Worm (Caenorhabditis elegans) whole organism, young adult: Measurements from ENCODE around the gene F43C11.7.

Experiments used
- T26A5.8 ChIP-seq: sonication (generic microtip); optimal IDR thresholded peaks from 2 replicates; lab custom pipeline; 2016; ENCODE audit warnings: missing genetic modification characterization, missing compliant biosample characterization
- ceh-58 ChIP-seq: fragments of 200-800 bp; sonication (Bioruptor generic); IDR thresholded peaks from 2 replicates; pipeline ENCODE4 v1.3.6; 2022; ENCODE audit warnings: missing genetic modification characterization, missing compliant biosample characterization
- ceh-91 ChIP-seq: fragments of 200-800 bp; sonication (Bioruptor generic); IDR thresholded peaks from 2 replicates; pipeline ENCODE4 v1.3.6; 2022; ENCODE audit warnings: missing genetic modification reagents, missing genetic modification characterization, missing compliant biosample characterization
- nfya-1 ChIP-seq: sonication (generic microtip); optimal IDR thresholded peaks from 2 replicates; lab custom pipeline; 2017; ENCODE audit warnings: antibody characterized with exemption, missing compliant biosample characterization, missing genetic modification characterization, borderline replicate concordance; ENCODE audit not compliant: insufficient read depth
- nhr-27 ChIP-seq: fragments of 200-800 bp; sonication (Bioruptor generic); optimal IDR thresholded peaks from 2 replicates; lab custom pipeline; 2018; ENCODE audit warnings: mild to moderate bottlenecking, missing genetic modification characterization, moderate library complexity, missing compliant biosample characterization
- rpc-1 ChIP-seq, 2 experiments: fragments of 150-350 bp in 1 of 2; sonication (generic microtip) in 1 of 2; optimal IDR thresholded peaks; 2 replicates each; lab custom pipeline; 2014 to 2018; ENCODE audit warnings: missing biosample characterization in 1 of 2, missing genetic modification characterization in 1 of 2, missing genetic modification reagents in 1 of 2, missing genotype in 1 of 2
- sea-2 ChIP-seq: fragments of 200-800 bp; sonication (Bioruptor generic); IDR thresholded peaks from 2 replicates; pipeline ENCODE4 v1.3.6; 2022; ENCODE audit warnings: missing genetic modification characterization, missing compliant biosample characterization
- snpc-4 ChIP-seq, 5 experiments: fragments of 150-350 bp in 1 of 5; sonication (generic microtip) in 4 of 5; optimal IDR thresholded peaks; 2 replicates each; lab custom pipeline; 2014 to 2018; ENCODE audit warnings: missing genetic modification characterization in 5 of 5, missing biosample characterization in 3 of 5, antibody characterized with exemption in 2 of 5, mild to moderate bottlenecking in 2 of 5, missing compliant biosample characterization in 2 of 5, missing genotype in 2 of 5, moderate library complexity in 2 of 5, missing genetic modification reagents in 1 of 5

- TF ChIP-seq ceh-58 (GFP tag; lab: Robert Waterston, UW) (no peak), snpc-4 (GFP tag; optimal IDR thresholded peaks at IDR 0.05; lab: Kevin White, UChicago) (no peak), snpc-4 (tag; optimal IDR thresholded peaks at IDR 0.05; lab: Kevin White, UChicago) (no peak), rpc-1 (optimal IDR thresholded peaks at IDR 0.05; lab: Kevin White, UChicago) (no peak), rpc-1 (tag; optimal IDR thresholded peaks at IDR 0.05; lab: Kevin White, UChicago) (no peak), sea-2 (no peak), nfya-1 (no peak), T26A5.8 (tag; lab: Kevin White, UChicago) (no peak), ceh-91 (GFP tag; lab: Robert Waterston, UW) (no peak), nhr-27 (tag; lab: Kevin White, UChicago) (no peak)
These were observed 6.3 kb downstream of the F43C11.7 start, which contains the start of gene F43C11.6 for ce11 chrII:2342004-2342479.
